Fruit fly (Drosophila melanogaster) whole organism, prepupa: ENCODE measurements around the gene ago.

ENCODE experiments used
- CG15336 ChIP-seq: fragments of 200-800 bp; sonication (Bioruptor generic); IDR thresholded peaks from 2 replicates; pipeline ENCODE4 v1.3.6; 2022; ENCODE audit warnings: missing biosample characterization, missing genetic modification characterization
- CG16779 ChIP-seq: fragments of 200-800 bp; sonication (Bioruptor generic); optimal IDR thresholded peaks from 3 replicates; lab custom pipeline; 2017; ENCODE audit warnings: missing biosample characterization, mild to moderate bottlenecking, missing genetic modification characterization
- CG34406 ChIP-seq: fragments of 200-800 bp; sonication (Bioruptor generic); optimal IDR thresholded peaks from 3 replicates; lab custom pipeline; 2016; ENCODE audit warnings: missing biosample characterization, missing genetic modification characterization
- CG3919 ChIP-seq: fragments of 200-800 bp; sonication (Bioruptor generic); optimal IDR thresholded peaks from 3 replicates; lab custom pipeline; 2016; ENCODE audit warnings: missing biosample characterization, missing genetic modification characterization
- CG6163 ChIP-seq: fragments of 200-800 bp; sonication (Bioruptor generic); IDR thresholded peaks from 3 replicates; pipeline ENCODE4 v1.3.6; 2022; ENCODE audit warnings: missing biosample characterization, missing genetic modification characterization
- Ets21C ChIP-seq: fragments of 200-800 bp; sonication (Bioruptor generic); optimal IDR thresholded peaks from 3 replicates; lab custom pipeline; 2016; ENCODE audit warnings: missing biosample characterization, missing genetic modification characterization
- cyc ChIP-seq: fragments of 200-800 bp; sonication (Bioruptor generic); optimal IDR thresholded peaks from 3 replicates; lab custom pipeline; 2016; ENCODE audit warnings: missing biosample characterization, missing genetic modification characterization
- fkh ChIP-seq: fragments of 200-800 bp; sonication (Bioruptor generic); optimal IDR thresholded peaks from 3 replicates; lab custom pipeline; 2017; ENCODE audit warnings: missing biosample characterization, mild to moderate bottlenecking, missing genetic modification characterization, moderate library complexity

DNA sequence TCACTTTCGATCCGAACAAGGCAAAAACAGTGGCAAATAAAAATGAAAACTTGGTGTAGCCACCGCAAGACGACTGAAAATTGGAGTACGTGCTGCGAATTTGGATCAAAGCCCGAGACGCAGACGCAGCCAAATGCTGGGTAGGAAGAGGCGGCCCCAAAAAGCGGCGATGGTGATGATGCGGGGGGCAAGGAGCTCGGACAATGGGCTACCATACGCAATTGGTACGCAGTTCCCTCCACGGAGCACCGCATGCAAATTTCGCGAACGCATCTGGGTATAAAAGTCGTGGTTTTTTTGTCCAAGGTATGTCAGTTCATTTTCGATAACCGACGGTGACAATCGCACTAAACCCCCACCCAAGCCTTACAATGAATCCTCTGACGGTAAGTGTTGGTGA is 39.0 kb downstream of the ago start, which contains the start of gene Cpr64Ad:
- no peak for TF ChIP-seq fkh (GFP tag; lab: Kevin White, UChicago)
- TF ChIP-seq CG15336 (GFP tag; lab: Robert Waterston, UW): no peak
- no peak for TF ChIP-seq CG3919
- no peak for TF ChIP-seq Ets21C
- no peak for TF ChIP-seq cyc
- no peak for TF ChIP-seq CG34406
- 0 out of 3 replicates have a peak, but pooled peaks have one; percentile 10 for TF ChIP-seq CG6163
- TF ChIP-seq CG16779: no peak
